Worm (Caenorhabditis elegans) whole organism, L1 larva: ENCODE results near the gene F32H5.1.

Source experiments
- C04F5.9 ChIP-seq: sonication (generic microtip); optimal IDR thresholded peaks from 2 replicates; lab custom pipeline; 2016; ENCODE audit warnings: missing genetic modification characterization, missing compliant biosample characterization
- C16A3.4 ChIP-seq: fragments of 150-350 bp; optimal IDR thresholded peaks from 2 replicates; lab custom pipeline; 2014; ENCODE audit warnings: missing biosample characterization, missing genetic modification characterization
- F16B12.6 ChIP-seq: fragments of 150-350 bp; optimal IDR thresholded peaks from 2 replicates; lab custom pipeline; 2014; ENCODE audit warnings: missing biosample characterization, missing genetic modification characterization
- blmp-1 ChIP-seq: fragments of 150-350 bp; optimal IDR thresholded peaks from 2 replicates; lab custom pipeline; 2014; ENCODE audit warnings: missing biosample characterization, missing genetic modification characterization
- ceh-8 ChIP-seq: fragments of 200-800 bp; sonication (Bioruptor generic); optimal IDR thresholded peaks from 2 replicates; lab custom pipeline; 2018; ENCODE audit warnings: mild to moderate bottlenecking, missing genetic modification characterization, moderate library complexity, missing compliant biosample characterization
- ceh-82 ChIP-seq, 3 experiments: fragments of 150-350 bp in 1 of 3; sonication (generic microtip) in 2 of 3; optimal IDR thresholded peaks; 2 replicates each; lab custom pipeline; 2014 to 2017; ENCODE audit warnings: missing biosample characterization in 3 of 3, missing genetic modification characterization in 3 of 3
- ceh-88 ChIP-seq: fragments of 200-800 bp; sonication (Bioruptor generic); IDR thresholded peaks from 2 replicates; pipeline ENCODE4 v1.3.6; 2022; ENCODE audit warnings: missing genetic modification characterization, missing compliant biosample characterization
- efl-1 ChIP-seq, 4 experiments: fragments of 150-350 bp; optimal IDR thresholded peaks in 3 of 4; peaks in 1 of 4; 1 replicate in 1 of 4; 2 replicates in 3 of 4; lab custom pipeline; 2014; ENCODE audit warnings: missing biosample characterization in 2 of 4, missing genetic modification characterization in 2 of 4, missing genetic modification reagents in 2 of 4
- elt-2 ChIP-seq: sonication (generic microtip); optimal IDR thresholded peaks from 2 replicates; lab custom pipeline; 2016; ENCODE audit warnings: missing genetic modification characterization, mild to moderate bottlenecking, inconsistent platforms, missing compliant biosample characterization, missing genetic modification reagents
- elt-3 ChIP-seq, 6 experiments: fragments of 150-350 bp in 1 of 6; sonication (generic microtip); optimal IDR thresholded peaks; 2 replicates each; lab custom pipeline; 2017 to 2018; ENCODE audit warnings: missing biosample characterization in 6 of 6, missing genetic modification characterization in 6 of 6, inconsistent platforms in 1 of 6
- fkh-4 ChIP-seq: sonication (generic microtip); optimal IDR thresholded peaks from 2 replicates; lab custom pipeline; 2016; ENCODE audit warnings: missing compliant biosample characterization, missing genetic modification characterization, borderline replicate concordance
- grh-1 ChIP-seq: fragments of 200-800 bp; sonication (Bioruptor generic); IDR thresholded peaks from 2 replicates; pipeline ENCODE4 v1.3.6; 2022; ENCODE audit warnings: missing genetic modification reagents, missing genetic modification characterization, missing compliant biosample characterization
- lin-13 ChIP-seq: fragments of 150-350 bp; optimal IDR thresholded peaks from 2 replicates; lab custom pipeline; 2014; ENCODE audit warnings: missing biosample characterization, missing genetic modification reagents, missing genetic modification characterization
- lin-14 ChIP-seq: fragments of 200-800 bp; sonication (Bioruptor generic); optimal IDR thresholded peaks from 2 replicates; lab custom pipeline; 2018; ENCODE audit warnings: mild to moderate bottlenecking, missing genetic modification characterization, moderate library complexity, missing compliant biosample characterization
- lin-35 ChIP-seq, 2 experiments: fragments of 150-350 bp; optimal IDR thresholded peaks; 2 replicates each; lab custom pipeline; 2014; ENCODE audit warnings: missing biosample characterization in 2 of 2, missing genetic modification characterization in 2 of 2, missing genetic modification reagents in 2 of 2
- lin-39 ChIP-seq: fragments of 150-350 bp; optimal IDR thresholded peaks from 2 replicates; lab custom pipeline; 2014; ENCODE audit warnings: missing biosample characterization, missing genetic modification reagents, missing genetic modification characterization
- lsy-2 ChIP-seq, 2 experiments: fragments of 150-350 bp; optimal IDR thresholded peaks; 2 replicates each; lab custom pipeline; 2014; ENCODE audit warnings: missing biosample characterization in 2 of 2, missing genetic modification characterization in 2 of 2
- mab-9 ChIP-seq: fragments of 200-800 bp; sonication (Bioruptor generic); IDR thresholded peaks from 2 replicates; pipeline ENCODE4 v1.3.6; 2022; ENCODE audit warnings: missing genetic modification reagents, missing genetic modification characterization, missing compliant biosample characterization
- nhr-11 ChIP-seq: fragments of 150-350 bp; optimal IDR thresholded peaks from 2 replicates; lab custom pipeline; 2014; ENCODE audit warnings: missing biosample characterization, missing genetic modification characterization
- nhr-12 ChIP-seq: sonication (generic microtip); optimal IDR thresholded peaks from 2 replicates; lab custom pipeline; 2017; ENCODE audit warnings: missing biosample characterization, missing genetic modification characterization
- nhr-19 ChIP-seq: fragments of 200-800 bp; sonication (Bioruptor generic); conservative IDR thresholded peaks from 2 replicates; pipeline ENCODE4 v1.3.6; 2022; ENCODE audit warnings: missing genetic modification characterization, missing compliant biosample characterization
- nhr-20 ChIP-seq: sonication (generic microtip); optimal IDR thresholded peaks from 2 replicates; lab custom pipeline; 2016; ENCODE audit warnings: mild to moderate bottlenecking, missing genetic modification characterization, missing compliant biosample characterization
- nhr-237 ChIP-seq: fragments of 150-350 bp; optimal IDR thresholded peaks from 2 replicates; lab custom pipeline; 2014; ENCODE audit warnings: missing biosample characterization, missing genetic modification characterization
- nhr-47 ChIP-seq: sonication (generic microtip); optimal IDR thresholded peaks from 2 replicates; lab custom pipeline; 2016; ENCODE audit warnings: mild to moderate bottlenecking, missing genetic modification characterization, moderate library complexity, missing compliant biosample characterization
- nhr-71 ChIP-seq: sonication (generic microtip); optimal IDR thresholded peaks from 2 replicates; lab custom pipeline; 2016; ENCODE audit warnings: mild to moderate bottlenecking, missing genetic modification characterization, moderate library complexity, missing compliant biosample characterization
- nhr-85 ChIP-seq: sonication (generic microtip); peaks from one replicate; lab custom pipeline; 2016; ENCODE audit warnings: missing genetic modification characterization, inconsistent platforms, missing compliant biosample characterization
- pag-3 ChIP-seq: sonication (generic microtip); optimal IDR thresholded peaks from 2 replicates; lab custom pipeline; 2017; ENCODE audit warnings: missing genetic modification characterization, mild to moderate bottlenecking, missing compliant biosample characterization, antibody characterized with exemption, borderline replicate concordance; ENCODE audit not compliant: insufficient read depth
- rnt-1 ChIP-seq: sonication (generic microtip); optimal IDR thresholded peaks from 2 replicates; lab custom pipeline; 2016; ENCODE audit warnings: mild to moderate bottlenecking, missing genetic modification characterization, moderate library complexity, missing compliant biosample characterization
- snu-23 ChIP-seq: sonication (generic microtip); optimal IDR thresholded peaks from 2 replicates; lab custom pipeline; 2016; ENCODE audit warnings: missing genetic modification characterization, missing compliant biosample characterization
- sptf-1 ChIP-seq: fragments of 150-350 bp; optimal IDR thresholded peaks from 2 replicates; lab custom pipeline; 2014; ENCODE audit warnings: missing biosample characterization, missing genetic modification characterization
- tbx-2 ChIP-seq: sonication (generic microtip); optimal IDR thresholded peaks from 2 replicates; lab custom pipeline; 2016; ENCODE audit warnings: missing genetic modification characterization, missing compliant biosample characterization
- unc-62 ChIP-seq: fragments of 150-350 bp; optimal IDR thresholded peaks from 2 replicates; lab custom pipeline; 2014; ENCODE audit warnings: missing biosample characterization, missing genetic modification reagents, missing genetic modification characterization
- unc-98 ChIP-seq: fragments of 200-800 bp; sonication (Bioruptor generic); IDR thresholded peaks from 2 replicates; pipeline ENCODE4 v1.3.6; 2022; ENCODE audit warnings: missing genetic modification characterization, missing compliant biosample characterization
- zag-1 ChIP-seq: fragments of 150-350 bp; optimal IDR thresholded peaks from 2 replicates; lab custom pipeline; 2014; ENCODE audit warnings: missing biosample characterization, missing genetic modification characterization

F32H5.1 gene

ce11 chrV:13363415-13363814 is 5.6 kb upstream of the F32H5.1 start, which contains the start of gene srg-46:
Gene srg-46 (plus strand): TSS chrV:13363715.
- no peak for TF ChIP-seq C04F5.9 (tag; lab: Kevin White, UChicago)
- TF ChIP-seq ceh-8 (GFP tag; lab: Kevin White, UChicago): peak; percentile 21
- TF ChIP-seq pag-3 (tag; lab: Kevin White, UChicago): no peak
- no peak for TF ChIP-seq F16B12.6
- no peak for TF ChIP-seq ceh-88 (GFP tag; lab: Robert Waterston, UW)
- no peak for TF ChIP-seq fkh-4 (tag; lab: Kevin White, UChicago)
- no peak for TF ChIP-seq nhr-71 (tag; lab: Kevin White, UChicago)
- TF ChIP-seq zag-1 (tag; lab: Kevin White, UChicago): no peak

- TF ChIP-seq elt-2 (tag; lab: Kevin White, UChicago): no peak
- no peak for TF ChIP-seq nhr-12 (tag; lab: Kevin White, UChicago)
- no peak for TF ChIP-seq unc-98 (GFP tag; lab: Robert Waterston, UW)
- TF ChIP-seq lin-13 (GFP tag; lab: Kevin White, UChicago): no peak
- TF ChIP-seq unc-62 (GFP tag; lab: Kevin White, UChicago): no peak
- TF ChIP-seq efl-1 (optimal IDR thresholded peaks at IDR 0.05; lab: Kevin White, UChicago): no peak
- TF ChIP-seq efl-1 (GFP tag; optimal IDR thresholded peaks at IDR 0.05 in 1 of 2; lab: Kevin White, UChicago): peak in 1 of 2 experiments; percentile 90
- no peak for TF ChIP-seq rnt-1 (tag; lab: Kevin White, UChicago)
Measured at ce11 chrV:13360254-13360653, 2.4 kb upstream of the F32H5.1 start, which contains the start of gene F32H5.4. Gene F32H5.4 (plus strand): TSS chrV:13360554.

DNA sequence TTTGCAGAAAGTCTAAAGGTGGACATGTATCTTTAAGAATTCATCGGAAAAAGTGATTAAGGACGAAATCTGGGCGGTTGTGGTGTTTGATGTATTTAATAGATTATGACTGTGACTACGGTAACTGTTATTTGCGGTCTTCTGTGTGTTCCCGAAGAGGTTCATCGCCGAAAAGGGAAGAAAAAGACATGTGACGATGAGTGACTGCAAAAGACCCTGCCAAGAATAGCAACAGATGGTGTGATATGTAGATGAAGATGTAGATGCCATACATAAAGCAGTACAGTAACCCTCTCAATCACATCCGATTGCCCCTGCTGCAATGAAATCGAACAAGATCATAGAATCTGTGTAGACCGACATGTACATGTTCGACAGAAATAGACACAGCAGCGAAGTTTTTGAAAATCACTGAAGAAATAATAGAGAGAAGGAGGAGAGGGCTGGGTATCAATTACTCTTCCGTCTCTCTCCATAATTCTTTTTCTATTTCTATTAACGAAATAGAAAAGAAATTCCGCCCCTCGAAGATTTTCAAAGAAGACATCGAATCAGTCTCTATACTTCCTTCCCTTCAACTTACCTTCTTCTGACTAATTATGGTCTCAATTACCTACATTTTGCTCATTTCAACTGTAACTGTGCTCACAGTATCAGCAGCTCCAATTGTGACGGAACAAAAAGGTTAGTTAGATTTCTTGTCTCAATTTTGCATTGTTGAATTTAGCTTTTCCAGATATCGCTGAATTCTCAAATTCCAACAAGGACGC is 1.2 kb upstream of the F32H5.1 start, which contains the start of gene F32H5.3:
F32H5.3 (plus strand) TSS at position 513 of the 770 bp plus-strand sequence.
- peak in 1 of 2 experiments; percentile 36 for TF ChIP-seq lin-35 (GFP tag; optimal IDR thresholded peaks at IDR 0.05; lab: Kevin White, UChicago)
- TF ChIP-seq nhr-19 (GFP tag; lab: Robert Waterston, UW): peak; percentile 42; the same call in 1 of the 2 replicates
- peak; percentile 31; the same call in 1 of the 2 replicates for TF ChIP-seq grh-1 (GFP tag; lab: Robert Waterston, UW)
- no peak for TF ChIP-seq pag-3 (tag; lab: Kevin White, UChicago)
- peak; percentile 64 for TF ChIP-seq nhr-71 (tag; lab: Kevin White, UChicago)
- peak; percentile 75 for TF ChIP-seq nhr-20 (tag; lab: Kevin White, UChicago)
- no peak for TF ChIP-seq C16A3.4 (tag; lab: Kevin White, UChicago)
- peak; percentile 12 to 64 for TF ChIP-seq lsy-2 (tag; optimal IDR thresholded peaks at IDR 0.05; lab: Kevin White, UChicago)
- TF ChIP-seq lin-14: peak; percentile 67
- no peak for TF ChIP-seq unc-98 (GFP tag; lab: Robert Waterston, UW)
- TF ChIP-seq blmp-1: peak; percentile 17
- no peak for TF ChIP-seq ceh-82 (tag; optimal IDR thresholded peaks at IDR 0.05; lab: Kevin White, UChicago)
- TF ChIP-seq snu-23: peak; percentile 54
- no peak for TF ChIP-seq nhr-47
- TF ChIP-seq tbx-2 (tag; lab: Kevin White, UChicago): peak; percentile 22
- peak in 1 of 6 experiments; percentile 53 for TF ChIP-seq elt-3 (tag; optimal IDR thresholded peaks at IDR 0.05; lab: Kevin White, UChicago)
- TF ChIP-seq nhr-85 (tag; lab: Kevin White, UChicago): peak; percentile 95

DNA sequence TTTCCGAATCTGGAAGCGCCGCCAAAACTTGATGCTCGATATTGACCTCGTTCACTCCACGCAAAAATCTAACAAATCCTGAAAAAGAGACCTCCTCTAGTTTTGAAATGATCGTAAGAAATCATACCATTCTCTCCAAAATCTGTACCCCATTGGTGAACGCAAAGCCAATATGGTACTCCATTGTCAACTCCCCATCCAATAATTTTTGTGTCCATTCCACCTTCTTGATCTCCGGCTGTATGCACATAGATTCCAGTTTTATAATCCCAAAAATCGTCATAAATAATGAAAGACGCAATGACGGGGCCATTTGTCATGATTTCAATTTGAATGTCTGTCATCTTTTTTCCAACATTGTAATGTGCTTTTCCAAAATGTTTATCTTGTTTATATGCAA is 1.6 kb downstream of the F32H5.1 start:
- TF ChIP-seq efl-1 (optimal IDR thresholded peaks at IDR 0.05; lab: Kevin White, UChicago) (no peak), efl-1 (GFP tag; optimal IDR thresholded peaks at IDR 0.05 in 1 of 2; lab: Kevin White, UChicago) (peak in 1 of 2 experiments; percentile 81), lin-39 (no peak), ceh-8 (GFP tag; lab: Kevin White, UChicago) (no peak)

- TF ChIP-seq lin-13 (GFP tag; lab: Kevin White, UChicago): no peak
- TF ChIP-seq lin-14: peak; percentile 61
- no peak for TF ChIP-seq nhr-11
- TF ChIP-seq nhr-20 (tag; lab: Kevin White, UChicago): no peak
- TF ChIP-seq mab-9 (GFP tag; lab: Robert Waterston, UW): peak; percentile 78
- no peak for TF ChIP-seq sptf-1
- no peak for TF ChIP-seq nhr-237 (tag; lab: Kevin White, UChicago)
- TF ChIP-seq unc-98 (GFP tag; lab: Robert Waterston, UW): no peak
- TF ChIP-seq, all 84 proteins: peak for 2
Measured at ce11 chrV:13352415-13352814, 5.4 kb downstream of the F32H5.1 start.
